Fruit fly (Drosophila melanogaster) whole organism, embryonic: ENCODE measurements around the gene Vta1.
A peak's percentile ranks its signal among the peaks of the same experiment; 100 is the strongest.

Experiments used
- Awh ChIP-seq: fragments of 200-800 bp; sonication (Bioruptor generic); IDR thresholded peaks from 2 replicates; pipeline ENCODE4, ENCODE4 v1.3.6; 2022; ENCODE audit warnings: missing biosample characterization, missing genetic modification characterization
- B-H1 ChIP-seq: fragments of 200-800 bp; sonication (Bioruptor generic); IDR thresholded peaks from 3 replicates; pipeline ENCODE4 v1.3.6; 2022; ENCODE audit warnings: missing biosample characterization, missing genetic modification characterization
- CG10267 ChIP-seq: fragments of 200-800 bp; sonication (Bioruptor generic); optimal IDR thresholded peaks from 2 replicates; lab custom pipeline; 2018; ENCODE audit warnings: missing biosample characterization, mild to moderate bottlenecking, missing genetic modification characterization, moderate library complexity
- CG12299 ChIP-seq: fragments of 200-800 bp; sonication (Bioruptor generic); optimal IDR thresholded peaks from 2 replicates; lab custom pipeline; 2018; ENCODE audit warnings: missing biosample characterization, mild to moderate bottlenecking, missing genetic modification characterization
- CG12391 ChIP-seq: fragments of 200-800 bp; sonication (Bioruptor generic); optimal IDR thresholded peaks from 3 replicates; lab custom pipeline; 2018; ENCODE audit warnings: missing biosample characterization, mild to moderate bottlenecking, missing genetic modification characterization, moderate library complexity
- CG14014 ChIP-seq: fragments of 200-800 bp; sonication (Bioruptor generic); IDR thresholded peaks from 2 replicates; pipeline ENCODE4 v1.3.6; 2022; ENCODE audit warnings: missing biosample characterization, missing genetic modification characterization
- CG16813 ChIP-seq: fragments of 200-800 bp; sonication (Bioruptor generic); IDR thresholded peaks from 3 replicates; pipeline ENCODE4 v1.3.6; 2022; ENCODE audit warnings: missing biosample characterization, missing genetic modification characterization; ENCODE audit not compliant: partially characterized antibody
- CG17829 ChIP-seq: fragments of 200-800 bp; optimal IDR thresholded peaks from 2 replicates; lab custom pipeline; 2019; ENCODE audit warnings: missing biosample characterization, mild to moderate bottlenecking, missing genetic modification characterization, moderate library complexity
- CG2120 ChIP-seq: fragments of 200-800 bp; sonication (Bioruptor generic); optimal IDR thresholded peaks from 3 replicates; lab custom pipeline; 2016; ENCODE audit warnings: missing biosample characterization, missing genetic modification characterization
- CG34376 ChIP-seq: fragments of 200-800 bp; sonication (Bioruptor generic); optimal IDR thresholded peaks from 2 replicates; lab custom pipeline; 2018; ENCODE audit warnings: missing biosample characterization, mild to moderate bottlenecking, missing genetic modification characterization
- CG3847 ChIP-seq: fragments of 200-800 bp; sonication (Bioruptor generic); IDR thresholded peaks from 2 replicates; pipeline ENCODE4 v1.3.6; 2022; ENCODE audit warnings: missing biosample characterization, missing genetic modification characterization
- CG4404 ChIP-seq: fragments of 200-800 bp; sonication (Bioruptor generic); IDR thresholded peaks from 2 replicates; pipeline ENCODE4 v1.3.6; 2022; ENCODE audit warnings: missing biosample characterization, missing genetic modification characterization
- CG4730 ChIP-seq: fragments of 200-800 bp; sonication (Bioruptor generic); IDR thresholded peaks from 2 replicates; pipeline ENCODE4 v1.3.6; 2022; ENCODE audit warnings: missing biosample characterization, missing genetic modification characterization
- CG6765 ChIP-seq: fragments of 200-800 bp; sonication (Bioruptor generic); optimal IDR thresholded peaks from 3 replicates; lab custom pipeline; 2017; ENCODE audit warnings: missing biosample characterization, mild to moderate bottlenecking, missing genetic modification characterization
- CG6813 ChIP-seq: fragments of 200-800 bp; sonication (Bioruptor generic); optimal IDR thresholded peaks from 2 replicates; lab custom pipeline; 2017; ENCODE audit warnings: missing biosample characterization, missing genetic modification characterization, mild to moderate bottlenecking, moderate library complexity, missing genetic modification reagents
- CG7556 ChIP-seq: fragments of 200-800 bp; sonication (Bioruptor generic); optimal IDR thresholded peaks from 2 replicates; lab custom pipeline; 2017; ENCODE audit warnings: missing biosample characterization, mild to moderate bottlenecking, missing genetic modification characterization
- CG8388 ChIP-seq: fragments of 200-800 bp; sonication (Bioruptor generic); optimal IDR thresholded peaks from 2 replicates; lab custom pipeline; 2019; ENCODE audit warnings: missing biosample characterization, mild to moderate bottlenecking, missing genetic modification characterization, moderate library complexity
- Camta ChIP-seq: fragments of 200-800 bp; sonication (Bioruptor generic); optimal IDR thresholded peaks from 2 replicates; lab custom pipeline; 2016; ENCODE audit warnings: missing biosample characterization, missing genetic modification characterization
- D ChIP-seq, 2 experiments: fragments of 200-800 bp in 1 of 2; fragments of >200 bp in 1 of 2; sonication (Bioruptor generic) in 1 of 2; optimal IDR thresholded peaks; 2 replicates in 1 of 2; 3 replicates in 1 of 2; lab custom pipeline; 2017; ENCODE audit warnings: mild to moderate bottlenecking in 1 of 2, missing biosample characterization in 1 of 2, missing genetic modification characterization in 1 of 2, missing genetic modification reagents in 1 of 2
- Doc3 ChIP-seq: fragments of 200-800 bp; sonication (Bioruptor generic); IDR thresholded peaks from 3 replicates; pipeline ENCODE4 v1.3.6; 2022; ENCODE audit warnings: missing biosample characterization, missing genetic modification characterization; ENCODE audit not compliant: partially characterized antibody
- Gug ChIP-seq: fragments of 200-800 bp; sonication (Bioruptor generic); IDR thresholded peaks from 4 replicates; pipeline ENCODE4 v1.3.6; 2022; ENCODE audit warnings: missing biosample characterization, missing genetic modification characterization
- HLHmδ ChIP-seq: fragments of 200-800 bp; sonication (Bioruptor generic); optimal IDR thresholded peaks from 2 replicates; lab custom pipeline; 2018; ENCODE audit warnings: missing biosample characterization, mild to moderate bottlenecking, missing genetic modification characterization, moderate library complexity
- Hey ChIP-seq: fragments of 200-800 bp; sonication (Bioruptor generic); optimal IDR thresholded peaks from 3 replicates; lab custom pipeline; 2018; ENCODE audit warnings: missing biosample characterization, mild to moderate bottlenecking, missing genetic modification characterization
- HmgD ChIP-seq: fragments of 200-800 bp; sonication (Bioruptor generic); optimal IDR thresholded peaks from 3 replicates; lab custom pipeline; 2016; ENCODE audit warnings: missing biosample characterization, missing genetic modification characterization
- Mad ChIP-seq: fragments of 200-800 bp; sonication (Bioruptor generic); optimal IDR thresholded peaks from 2 replicates; lab custom pipeline; 2016; ENCODE audit warnings: missing biosample characterization, missing genetic modification characterization
- NC2α ChIP-seq: fragments of 200-800 bp; sonication (Bioruptor generic); optimal IDR thresholded peaks from 2 replicates; lab custom pipeline; 2016; ENCODE audit warnings: missing biosample characterization, missing genetic modification characterization
- NC2β ChIP-seq: fragments of 200-800 bp; sonication (Bioruptor generic); optimal IDR thresholded peaks from 2 replicates; lab custom pipeline; 2016; ENCODE audit warnings: missing biosample characterization, missing genetic modification characterization
- Neu2 ChIP-seq: fragments of 200-800 bp; sonication (Bioruptor generic); optimal IDR thresholded peaks from 3 replicates; lab custom pipeline; 2016; ENCODE audit warnings: missing biosample characterization, missing genetic modification characterization, borderline replicate concordance
- Nf-YB ChIP-seq: fragments of 200-800 bp; sonication (Bioruptor generic); optimal IDR thresholded peaks from 3 replicates; lab custom pipeline; 2019; ENCODE audit warnings: missing biosample characterization, mild to moderate bottlenecking, missing genetic modification characterization, moderate library complexity
- Ptx1 ChIP-seq: fragments of 200-800 bp; sonication (Bioruptor generic); IDR thresholded peaks from 2 replicates; pipeline ENCODE4 v1.3.6; 2022; ENCODE audit warnings: missing biosample characterization, missing genetic modification characterization
- Spps ChIP-seq: fragments of 200-800 bp; sonication (Bioruptor generic); optimal IDR thresholded peaks from 2 replicates; lab custom pipeline; 2018; ENCODE audit warnings: missing biosample characterization, mild to moderate bottlenecking, missing genetic modification characterization
- chif ChIP-seq, 2 experiments: fragments of 200-800 bp; sonication (Bioruptor generic); optimal IDR thresholded peaks; 3 replicates each; lab custom pipeline; 2016; ENCODE audit warnings: missing biosample characterization in 2 of 2, missing genetic modification characterization in 2 of 2
- crol ChIP-seq: fragments of 200-800 bp; sonication (Bioruptor generic); IDR thresholded peaks from 2 replicates; pipeline ENCODE4 v1.3.6; 2022; ENCODE audit warnings: missing biosample characterization, missing genetic modification characterization
- dysf ChIP-seq: fragments of 200-800 bp; sonication (Bioruptor generic); IDR thresholded peaks from 3 replicates; pipeline ENCODE4 v1.3.6; 2022; ENCODE audit warnings: missing biosample characterization, missing genetic modification characterization
- gt ChIP-seq: fragments of 200-800 bp; sonication (Bioruptor generic); IDR thresholded peaks from 2 replicates; pipeline ENCODE4 v1.3.6; 2022; ENCODE audit warnings: missing biosample characterization, missing genetic modification characterization
- hkb ChIP-seq, 2 experiments: fragments of 200-800 bp in 1 of 2; fragments of >200 bp in 1 of 2; sonication (Bioruptor generic) in 1 of 2; IDR thresholded peaks in 1 of 2; optimal IDR thresholded peaks in 1 of 2; 2 replicates each; pipeline versions ENCODE4 v1.3.6 to Lab custom; 2017 to 2022; ENCODE audit warnings: missing biosample characterization in 1 of 2, missing genetic modification characterization in 1 of 2
- klu ChIP-seq: fragments of 200-800 bp; sonication (Bioruptor generic); IDR thresholded peaks from 2 replicates; pipeline ENCODE4 v1.3.6; 2022; ENCODE audit warnings: missing biosample characterization, missing genetic modification characterization
- lmd ChIP-seq: fragments of 200-800 bp; sonication (Bioruptor generic); IDR thresholded peaks from 2 replicates; pipeline ENCODE4 v1.3.6; 2022; ENCODE audit warnings: missing biosample characterization, missing genetic modification characterization
- pfk ChIP-seq: fragments of 200-800 bp; sonication (Bioruptor generic); optimal IDR thresholded peaks from 2 replicates; lab custom pipeline; 2018; ENCODE audit warnings: missing biosample characterization, mild to moderate bottlenecking, missing genetic modification characterization, moderate library complexity
- prd ChIP-seq, 3 experiments: fragments of >200 bp in 2 of 3; fragments of 200-800 bp in 1 of 3; sonication (Bioruptor generic) in 1 of 3; optimal IDR thresholded peaks in 2 of 3; IDR thresholded peaks in 1 of 3; 2 replicates in 2 of 3; 3 replicates in 1 of 3; pipeline versions ENCODE4 v1.3.6 to Lab custom; 2017 to 2022; ENCODE audit warnings: missing biosample characterization in 1 of 3, missing genetic modification characterization in 1 of 3
- repo ChIP-seq: fragments of 200-800 bp; sonication (Bioruptor generic); optimal IDR thresholded peaks from 2 replicates; lab custom pipeline; 2016; ENCODE audit warnings: missing biosample characterization, missing genetic modification characterization
- sens-2 ChIP-seq: fragments of 200-800 bp; sonication (Bioruptor generic); IDR thresholded peaks from 2 replicates; pipeline ENCODE4 v1.3.6; 2022; ENCODE audit warnings: missing biosample characterization, missing genetic modification characterization
- tap ChIP-seq: fragments of 200-800 bp; optimal IDR thresholded peaks from 3 replicates; lab custom pipeline; 2019; ENCODE audit warnings: missing biosample characterization, mild to moderate bottlenecking, missing genetic modification characterization, moderate library complexity
- tll ChIP-seq, 2 experiments: fragments of 200-800 bp in 1 of 2; fragments of >200 bp in 1 of 2; sonication (Bioruptor generic) in 1 of 2; optimal IDR thresholded peaks; 2 replicates each; lab custom pipeline; 2017 to 2019; ENCODE audit warnings: missing biosample characterization in 2 of 2, missing genetic modification characterization in 2 of 2, mild to moderate bottlenecking in 1 of 2, moderate library complexity in 1 of 2
- tup ChIP-seq: fragments of 200-800 bp; sonication (Bioruptor generic); optimal IDR thresholded peaks from 2 replicates; lab custom pipeline; 2016; ENCODE audit warnings: missing biosample characterization, mild to moderate bottlenecking, missing genetic modification characterization, moderate library complexity
- vfl ChIP-seq: fragments of 200-800 bp; sonication (Bioruptor generic); optimal IDR thresholded peaks from 2 replicates; lab custom pipeline; 2016; ENCODE audit warnings: missing biosample characterization, missing genetic modification characterization
- zfh2 ChIP-seq: fragments of 200-800 bp; sonication (Bioruptor generic); optimal IDR thresholded peaks from 2 replicates; lab custom pipeline; 2016; ENCODE audit warnings: missing biosample characterization, missing genetic modification characterization

Vta1 gene

dm6 chr3L:1690727-1691413, 38.2 kb upstream of the Vta1 start (continued):
- no peak for TF ChIP-seq Doc3 (GFP tag; lab: Robert Waterston, UW)
- no peak for TF ChIP-seq CG4730 (GFP tag; lab: Robert Waterston, UW)
- peak; percentile 27 for TF ChIP-seq CG10267 (tag; lab: Kevin White, UChicago)
- TF ChIP-seq Spps (tag; lab: Kevin White, UChicago), result peak; percentile 19
- TF ChIP-seq repo (GFP tag; lab: Kevin White, UChicago), result no peak
- no peak for TF ChIP-seq CG12299
- no peak for TF ChIP-seq CG14014 (GFP tag; lab: Robert Waterston, UW)
- no peak for TF ChIP-seq NC2α
- peak; percentile 8 for TF ChIP-seq CG7556 (GFP tag; lab: Kevin White, UChicago)
- no peak for TF ChIP-seq D (optimal IDR thresholded peaks at IDR 0.05; lab: Kevin White, UChicago)
- TF ChIP-seq D (GFP tag; optimal IDR thresholded peaks at IDR 0.05; lab: Kevin White, UChicago), result peak; percentile 50
- 0 out of 4 replicates have a peak, but pooled peaks have one; percentile 11 for TF ChIP-seq Gug (GFP tag; lab: Robert Waterston, UW)
- TF ChIP-seq klu (GFP tag; lab: Robert Waterston, UW), result no peak
- peak; percentile 57 for TF ChIP-seq CG6813 (GFP tag; lab: Kevin White, UChicago)
- no peak for TF ChIP-seq CG16813 (GFP tag; lab: Robert Waterston, UW)
- TF ChIP-seq lmd (GFP tag; lab: Robert Waterston, UW), result peak; percentile 30; the same call in 1 of the 2 replicates
- no peak for TF ChIP-seq CG4404 (GFP tag; lab: Robert Waterston, UW)
- peak in 1 of 2 experiments; percentile 30 for TF ChIP-seq chif (GFP tag; optimal IDR thresholded peaks at IDR 0.05; lab: Kevin White, UChicago)
- TF ChIP-seq tll (GFP tag; optimal IDR thresholded peaks at IDR 0.05; lab: Kevin White, UChicago), result no peak
- no peak for TF ChIP-seq sens-2 (GFP tag; lab: Robert Waterston, UW)
- TF ChIP-seq pfk (GFP tag; lab: Kevin White, UChicago), result no peak
- no peak for TF ChIP-seq vfl (GFP tag; lab: Kevin White, UChicago)
- TF ChIP-seq Nf-YB, result no peak
- no peak for TF ChIP-seq Neu2 (GFP tag; lab: Kevin White, UChicago)
- TF ChIP-seq CG12391, result peak; percentile 27
- no peak; the same call in 2 of the 3 replicates for TF ChIP-seq B-H1 (GFP tag; lab: Robert Waterston, UW)
- no peak for TF ChIP-seq CG34376 (GFP tag; lab: Kevin White, UChicago)
- TF ChIP-seq CG8388 (GFP tag; lab: Kevin White, UChicago), result peak; percentile 16
- TF ChIP-seq CG17829 (tag; lab: Kevin White, UChicago), result peak; percentile 20
- TF ChIP-seq crol (GFP tag; lab: Robert Waterston, UW), result peak; percentile 44
- 0 out of 2 replicates have a peak, but pooled peaks have one; percentile 1 for TF ChIP-seq CG3847
- peak; percentile 39; the same call in 1 of the 3 replicates for TF ChIP-seq dysf
- peak; percentile 30 for TF ChIP-seq tup
- no peak for TF ChIP-seq prd (optimal IDR thresholded peaks at IDR 0.05; lab: Kevin White, UChicago)
- TF ChIP-seq prd (GFP tag; IDR thresholded peaks at IDR 0.05; lab: Robert Waterston, UW), result peak; percentile 65; the same call in 2 of the 3 replicates
- peak; percentile 30; the same call in 1 of the 2 replicates for TF ChIP-seq gt (GFP tag; lab: Robert Waterston, UW)
- TF ChIP-seq CG6765 (GFP tag; lab: Kevin White, UChicago), result peak; percentile 6
- TF ChIP-seq HLHmδ (GFP tag; lab: Kevin White, UChicago), result peak; percentile 73
- TF ChIP-seq Hey (tag; lab: Kevin White, UChicago), result no peak
- peak; percentile 29 for TF ChIP-seq Ptx1
- TF ChIP-seq NC2β (GFP tag; lab: Kevin White, UChicago), result no peak
- TF ChIP-seq hkb (optimal IDR thresholded peaks at IDR 0.05; lab: Kevin White, UChicago), result no peak
- 0 out of 2 replicates have a peak, but pooled peaks have one; percentile 41 for TF ChIP-seq hkb (GFP tag; IDR thresholded peaks at IDR 0.05; lab: Robert Waterston, UW)
- TF ChIP-seq Awh (GFP tag; lab: Robert Waterston, UW), result peak; percentile 33; the same call in 1 of the 2 replicates
- no peak for TF ChIP-seq Mad (GFP tag; lab: Kevin White, UChicago)
- TF ChIP-seq zfh2 (GFP tag; lab: Kevin White, UChicago), result no peak
- TF ChIP-seq Camta (GFP tag; lab: Kevin White, UChicago), result peak; percentile 1
- TF ChIP-seq CG2120 (GFP tag; lab: Kevin White, UChicago), result no peak
- TF ChIP-seq HmgD (GFP tag; lab: Kevin White, UChicago), result no peak
- no peak for TF ChIP-seq tap
